Fruit fly (Drosophila melanogaster) whole organism, pupa: ENCODE measurements around the gene CG31717.

Experiments used
- CG10348 ChIP-seq: fragments of 200-800 bp; sonication (Bioruptor generic); IDR thresholded peaks from 2 replicates; pipeline ENCODE4 v1.3.6; 2022; ENCODE audit warnings: missing biosample characterization, missing genetic modification characterization
- CG12605 ChIP-seq: fragments of 200-800 bp; sonication (Bioruptor generic); IDR thresholded peaks from 2 replicates; pipeline ENCODE4 v1.3.6; 2022; ENCODE audit warnings: missing biosample characterization, missing genetic modification characterization
- CG13204 ChIP-seq: fragments of 200-800 bp; sonication (Bioruptor generic); optimal IDR thresholded peaks from 2 replicates; lab custom pipeline; 2018; ENCODE audit warnings: missing biosample characterization, mild to moderate bottlenecking, missing genetic modification characterization, moderate library complexity
- CG14655 ChIP-seq: fragments of 200-800 bp; sonication (Bioruptor generic); optimal IDR thresholded peaks from 3 replicates; lab custom pipeline; 2017; ENCODE audit warnings: mild to moderate bottlenecking, missing biosample characterization, missing genetic modification reagents, missing genetic modification characterization
- CG15710 ChIP-seq: fragments of 200-800 bp; sonication (Bioruptor generic); optimal IDR thresholded peaks from 2 replicates; lab custom pipeline; 2018; ENCODE audit warnings: missing biosample characterization, mild to moderate bottlenecking, missing genetic modification characterization, moderate library complexity
- CG17806 ChIP-seq: fragments of 200-800 bp; sonication (Bioruptor generic); optimal IDR thresholded peaks from 2 replicates; lab custom pipeline; 2018; ENCODE audit warnings: missing biosample characterization, mild to moderate bottlenecking, missing genetic modification characterization, moderate library complexity
- CG32121 ChIP-seq: fragments of 200-800 bp; sonication (Bioruptor generic); IDR thresholded peaks from 2 replicates; pipeline ENCODE4 v1.3.6; 2022; ENCODE audit warnings: missing biosample characterization, missing genetic modification characterization
- CG34367 ChIP-seq: fragments of 200-800 bp; sonication (Bioruptor generic); optimal IDR thresholded peaks from 2 replicates; lab custom pipeline; 2018; ENCODE audit warnings: missing biosample characterization, mild to moderate bottlenecking, missing genetic modification characterization
- CG4496 ChIP-seq: fragments of 200-800 bp; sonication (Bioruptor generic); IDR thresholded peaks from 3 replicates; pipeline ENCODE4 v1.3.6; 2022; ENCODE audit warnings: missing biosample characterization, missing genetic modification characterization
- CG8159 ChIP-seq: fragments of 200-800 bp; sonication (Bioruptor generic); optimal IDR thresholded peaks from 3 replicates; lab custom pipeline; 2018; ENCODE audit warnings: missing biosample characterization, mild to moderate bottlenecking, missing genetic modification characterization, moderate library complexity
- CG8301 ChIP-seq: fragments of 200-800 bp; sonication (Bioruptor generic); optimal IDR thresholded peaks from 2 replicates; lab custom pipeline; 2018; ENCODE audit warnings: missing biosample characterization, mild to moderate bottlenecking, missing genetic modification characterization
- CG9948 ChIP-seq: fragments of 200-800 bp; sonication (Bioruptor generic); optimal IDR thresholded peaks from 2 replicates; lab custom pipeline; 2018; ENCODE audit warnings: missing biosample characterization, mild to moderate bottlenecking, missing genetic modification characterization, moderate library complexity
- D1 ChIP-seq: fragments of 200-800 bp; sonication (Bioruptor generic); optimal IDR thresholded peaks from 2 replicates; lab custom pipeline; 2018; ENCODE audit warnings: missing biosample characterization, mild to moderate bottlenecking, missing genetic modification characterization, moderate library complexity
- EcR ChIP-seq: fragments of 200-800 bp; sonication (Bioruptor generic); optimal IDR thresholded peaks from 3 replicates; lab custom pipeline; 2019; ENCODE audit warnings: missing biosample characterization, missing genetic modification characterization, mild to moderate bottlenecking, moderate library complexity, missing genetic modification reagents
- Ets98B ChIP-seq: fragments of 200-800 bp; sonication (Bioruptor generic); IDR thresholded peaks from 2 replicates; pipeline ENCODE4 v1.3.6; 2022; ENCODE audit warnings: missing biosample characterization, missing genetic modification characterization
- Pif1A ChIP-seq: fragments of 200-800 bp; sonication (Bioruptor generic); optimal IDR thresholded peaks from 3 replicates; lab custom pipeline; 2016; ENCODE audit warnings: missing biosample characterization, missing genetic modification characterization
- Pif1B ChIP-seq: fragments of 200-800 bp; sonication (Bioruptor generic); optimal IDR thresholded peaks from 3 replicates; lab custom pipeline; 2016; ENCODE audit warnings: missing biosample characterization, missing genetic modification characterization
- Snoo ChIP-seq: fragments of 200-800 bp; sonication (Bioruptor generic); optimal IDR thresholded peaks from 3 replicates; lab custom pipeline; 2017; ENCODE audit warnings: missing biosample characterization, mild to moderate bottlenecking, missing genetic modification characterization, inconsistent platforms
- fd96Ca ChIP-seq: fragments of 200-800 bp; sonication (Bioruptor generic); IDR thresholded peaks from 3 replicates; pipeline ENCODE4 v1.3.6; 2022; ENCODE audit warnings: missing biosample characterization, missing genetic modification characterization
- gl ChIP-seq: fragments of 200-800 bp; sonication (Bioruptor generic); optimal IDR thresholded peaks from 2 replicates; lab custom pipeline; 2018; ENCODE audit warnings: missing biosample characterization, mild to moderate bottlenecking, missing genetic modification characterization
- rn ChIP-seq: fragments of 200-800 bp; sonication (Bioruptor generic); IDR thresholded peaks from 2 replicates; pipeline ENCODE4 v1.3.6; 2022; ENCODE audit warnings: missing biosample characterization, missing genetic modification characterization

Gene CG31717

DNA sequence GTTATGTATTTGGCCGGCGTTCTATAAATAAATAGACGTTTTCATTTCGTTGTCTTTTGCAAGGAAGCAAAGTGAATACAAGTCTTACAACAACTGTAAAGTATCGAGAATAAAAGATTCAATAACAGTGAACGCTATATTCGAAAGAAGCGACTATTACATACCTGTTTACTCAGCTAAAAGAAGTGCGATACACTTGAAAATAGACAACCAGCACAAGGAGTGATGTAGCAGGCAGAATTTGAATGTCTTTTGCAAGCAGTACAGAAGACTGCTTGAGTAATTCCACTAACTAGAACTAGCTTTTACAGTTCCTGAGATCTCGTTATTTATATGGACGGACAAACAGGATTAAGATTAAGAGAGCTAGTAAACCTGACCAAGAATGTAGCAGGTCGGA is 47.8 kb downstream of the CG31717 start:
- TF ChIP-seq Ets98B (GFP tag; lab: Robert Waterston, UW) (no peak), CG13204 (GFP tag; lab: Kevin White, UChicago) (no peak), CG4496 (GFP tag; lab: Robert Waterston, UW) (no peak), CG32121 (GFP tag; lab: Robert Waterston, UW) (no peak), CG8159 (tag; lab: Kevin White, UChicago) (no peak), Snoo (tag; lab: Kevin White, UChicago) (no peak), CG9948 (no peak), CG8301 (tag; lab: Kevin White, UChicago) (no peak), Pif1A (no peak), D1 (tag; lab: Kevin White, UChicago) (no peak), CG12605 (GFP tag; lab: Robert Waterston, UW) (no peak), gl (no peak), CG14655 (no peak), CG10348 (GFP tag; lab: Robert Waterston, UW) (no peak), rn (GFP tag; lab: Robert Waterston, UW) (no peak), EcR (GFP tag; lab: Kevin White, UChicago) (no peak), CG34367 (tag; lab: Kevin White, UChicago) (no peak), CG15710 (no peak), Pif1B (no peak), fd96Ca (GFP tag; lab: Robert Waterston, UW) (no peak)

DNA sequence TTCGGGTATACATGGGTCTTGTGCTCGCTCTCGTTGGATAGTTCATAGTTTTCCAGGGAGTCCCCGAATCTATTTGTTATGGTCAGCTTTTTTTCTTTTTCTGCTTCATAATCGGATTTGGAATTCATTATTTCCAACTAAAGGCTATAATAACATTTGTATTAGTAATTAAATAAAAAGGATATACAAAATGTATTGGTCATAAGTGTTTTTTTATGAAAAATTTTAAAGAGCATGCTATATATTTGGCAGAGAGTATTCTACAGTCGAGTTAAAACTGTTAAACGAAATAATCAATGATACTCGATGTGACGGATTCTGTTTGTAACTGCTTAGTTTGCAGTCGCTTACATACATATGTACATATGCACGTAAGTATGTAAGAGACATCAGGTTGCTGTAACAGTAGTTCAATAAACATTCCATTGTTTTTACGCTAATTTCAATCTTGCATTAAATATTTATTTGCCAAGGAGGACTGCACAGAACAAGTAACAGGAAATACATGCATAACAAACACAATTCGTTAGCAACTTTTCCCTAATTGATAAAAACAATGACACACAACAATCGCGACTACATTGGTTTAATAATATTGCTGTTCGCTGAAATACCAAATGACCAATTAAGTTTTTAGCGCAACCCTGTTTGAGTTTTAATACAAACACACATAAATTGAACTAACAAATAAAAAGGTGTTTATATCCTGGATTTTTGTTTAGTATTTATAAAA is 48.7 kb downstream of the CG31717 start:
- TF ChIP-seq CG32121 (GFP tag; lab: Robert Waterston, UW): peak; percentile 43; the same call in 1 of the 2 replicates
- peak; percentile 6 for TF ChIP-seq CG8301 (tag; lab: Kevin White, UChicago)
- TF ChIP-seq rn (GFP tag; lab: Robert Waterston, UW): no peak
- TF ChIP-seq Snoo (tag; lab: Kevin White, UChicago): no peak

DNA sequence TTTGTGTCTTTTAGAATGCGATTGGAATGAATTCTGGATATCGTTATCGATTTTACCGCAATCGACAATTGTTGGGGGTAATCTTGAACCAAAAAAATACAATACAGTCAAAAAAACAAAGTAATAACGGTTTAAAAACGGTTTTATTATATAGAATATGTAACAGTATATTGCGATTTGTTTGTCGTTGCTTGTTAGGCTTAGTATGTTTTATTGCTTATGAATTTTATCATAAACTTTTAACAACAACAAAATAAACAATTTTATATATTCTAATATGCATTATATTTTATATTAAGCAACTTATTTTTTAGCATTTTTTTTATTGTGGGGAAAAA is 49.2 kb downstream of the CG31717 start, which contains the start of gene CYLD:
Gene CYLD, minus strand, starts transcription at position 38 of the 338 bp plus-strand sequence.
- peak; percentile 50 for TF ChIP-seq CG15710
- TF ChIP-seq CG9948: peak; percentile 58
- TF ChIP-seq rn (GFP tag; lab: Robert Waterston, UW): no peak
- TF ChIP-seq CG17806 (tag; lab: Kevin White, UChicago): peak; percentile 66
- peak; percentile 82 for TF ChIP-seq D1 (tag; lab: Kevin White, UChicago)
- peak; percentile 76; the same call in 1 of the 2 replicates for TF ChIP-seq CG32121 (GFP tag; lab: Robert Waterston, UW)
- no peak for TF ChIP-seq CG4496 (GFP tag; lab: Robert Waterston, UW)
- no peak for TF ChIP-seq CG14655
- TF ChIP-seq CG34367 (tag; lab: Kevin White, UChicago): peak; percentile 43
- TF ChIP-seq Snoo (tag; lab: Kevin White, UChicago): peak; percentile 38
- TF ChIP-seq CG8301 (tag; lab: Kevin White, UChicago): peak; percentile 68
